Worm (Caenorhabditis elegans) whole organism, L4 larva: ENCODE data around the gene srh-128.

Source experiments
- aly-2 ChIP-seq: sonication (generic microtip); optimal IDR thresholded peaks from 2 replicates; lab custom pipeline; 2018; ENCODE audit warnings: missing biosample characterization, missing genetic modification characterization
- ama-1 ChIP-seq: fragments of 150-350 bp; optimal IDR thresholded peaks from 2 replicates; lab custom pipeline; 2014; ENCODE audit warnings: inconsistent platforms, mixed read lengths
- ceh-82 ChIP-seq: sonication (generic microtip); optimal IDR thresholded peaks from 2 replicates; lab custom pipeline; 2017; ENCODE audit warnings: missing biosample characterization, missing genetic modification characterization
- fkh-10 ChIP-seq: fragments of 150-350 bp; optimal IDR thresholded peaks from 2 replicates; lab custom pipeline; 2014; ENCODE audit warnings: missing biosample characterization, missing genetic modification reagents, missing genetic modification characterization
- jun-1 ChIP-seq: fragments of 150-350 bp; optimal IDR thresholded peaks from 2 replicates; lab custom pipeline; 2014; ENCODE audit warnings: missing biosample characterization, missing genetic modification reagents, missing genetic modification characterization
- lin-38 ChIP-seq: fragments of 200-800 bp; sonication (Bioruptor generic); IDR thresholded peaks from 2 replicates; pipeline ENCODE4 v1.3.6; 2022; ENCODE audit warnings: missing genetic modification reagents, missing genetic modification characterization, missing compliant biosample characterization
- mep-1 ChIP-seq: fragments of 150-350 bp; sonication (generic microtip); optimal IDR thresholded peaks from 3 replicates; lab custom pipeline; 2014; ENCODE audit warnings: missing biosample characterization, missing genetic modification characterization
- nhr-25 ChIP-seq: sonication (generic microtip); optimal IDR thresholded peaks from 2 replicates; lab custom pipeline; 2017; ENCODE audit warnings: missing genetic modification characterization, mild to moderate bottlenecking, missing compliant biosample characterization, antibody characterized with exemption, moderate library complexity, borderline replicate concordance; ENCODE audit not compliant: insufficient read depth
- pqm-1 ChIP-seq: sonication (generic microtip); optimal IDR thresholded peaks from 2 replicates; lab custom pipeline; 2017; ENCODE audit warnings: missing biosample characterization, missing genetic modification characterization

DNA sequence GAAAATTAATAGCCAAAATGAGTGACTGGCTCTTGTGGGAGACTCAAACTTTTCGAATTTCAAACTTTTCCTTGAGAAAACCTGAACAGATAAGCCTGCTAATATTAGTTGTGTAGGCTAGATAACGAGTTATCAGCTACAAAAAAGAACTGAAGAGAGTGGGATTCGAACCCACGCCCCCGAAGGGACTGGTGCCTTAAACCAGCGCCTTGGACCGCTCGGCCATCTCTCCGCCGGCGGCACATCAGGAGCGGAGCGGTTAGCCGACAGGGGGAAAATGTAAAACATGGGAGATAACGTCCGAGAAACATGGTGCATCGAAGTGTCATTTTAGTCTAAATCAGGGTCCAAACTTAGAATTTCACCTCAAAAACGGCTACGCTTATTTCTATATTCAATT is 30.5 kb upstream of the srh-128 start:
- TF ChIP-seq nhr-25 (tag; lab: Kevin White, UChicago) (no peak), lin-38 (GFP tag; lab: Robert Waterston, UW) (peak; percentile 63), pqm-1 (tag; lab: Kevin White, UChicago) (no peak), mep-1 (tag; lab: Kevin White, UChicago) (no peak), jun-1 (tag; lab: Kevin White, UChicago) (no peak), ama-1 (no peak), fkh-10 (no peak), ceh-82 (no peak), aly-2 (tag; lab: Kevin White, UChicago) (no peak)
